Fruit fly (Drosophila melanogaster): Measurements from ENCODE around the gene CecB.

DNA sequence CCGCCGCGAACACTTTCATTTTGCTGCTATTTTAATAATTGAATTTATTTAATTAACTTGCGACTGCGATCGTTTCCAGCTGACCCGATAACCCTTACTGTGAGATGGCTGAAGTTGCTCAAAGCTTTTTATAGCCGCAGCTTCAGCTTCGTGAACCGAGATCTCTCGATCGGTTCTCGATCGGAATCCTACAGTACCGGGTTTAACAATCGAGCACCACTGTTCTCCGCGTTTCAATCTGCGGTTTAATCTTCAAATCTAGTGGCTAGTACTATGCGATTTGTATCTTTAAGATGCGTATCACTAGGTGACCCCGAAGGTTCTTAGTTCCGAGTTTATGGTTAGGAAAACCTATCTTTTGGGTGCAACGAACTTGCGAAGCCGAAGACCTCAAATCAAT lies 33.0 kb upstream of the CecB start, which contains the start of gene CG9733:
- no peak for TF ChIP-seq CG8478 (optimal IDR thresholded peaks at IDR 0.05)
- no peak for TF ChIP-seq CTCF (optimal IDR thresholded peaks at IDR 0.05)
